Worm (Caenorhabditis elegans) whole organism, young adult: ENCODE data around the gene H21P03.10.

Experiments
- B0019.2 ChIP-seq: fragments of 200-800 bp; sonication (Bioruptor generic); conservative IDR thresholded peaks from 2 replicates; pipeline ENCODE4 v1.3.6; 2022; ENCODE audit warnings: missing genetic modification reagents, missing genetic modification characterization, missing compliant biosample characterization
- B0336.3 ChIP-seq: fragments of 200-800 bp; sonication (Bioruptor generic); IDR thresholded peaks from 2 replicates; pipeline ENCODE4 v1.3.6; 2022; ENCODE audit warnings: missing genetic modification characterization, missing compliant biosample characterization
- F55B11.4 ChIP-seq: sonication (generic microtip); optimal IDR thresholded peaks from 2 replicates; lab custom pipeline; 2016; ENCODE audit warnings: missing compliant biosample characterization, missing genetic modification characterization, borderline replicate concordance; ENCODE audit not compliant: insufficient read depth
- Y56A3A.18 ChIP-seq: fragments of 200-800 bp; sonication (Bioruptor generic); IDR thresholded peaks from 2 replicates; pipeline ENCODE4 v1.3.6; 2022; ENCODE audit warnings: missing genetic modification reagents, missing genetic modification characterization, missing compliant biosample characterization
- cebp-1 ChIP-seq, 2 experiments: fragments of 200-800 bp in 1 of 2; sonication (Bioruptor generic) in 1 of 2; sonication (generic microtip) in 1 of 2; IDR thresholded peaks in 1 of 2; optimal IDR thresholded peaks in 1 of 2; 2 replicates each; pipeline versions ENCODE4 v1.3.6 to Lab custom; 2017 to 2022; ENCODE audit warnings: missing compliant biosample characterization in 2 of 2, missing genetic modification characterization in 2 of 2, mild to moderate bottlenecking in 1 of 2, missing genetic modification reagents in 1 of 2, moderate library complexity in 1 of 2
- die-1 ChIP-seq: sonication (generic microtip); optimal IDR thresholded peaks from 2 replicates; lab custom pipeline; 2016; ENCODE audit warnings: missing genotype, mild to moderate bottlenecking, missing genetic modification characterization, missing compliant biosample characterization
- dox-1 ChIP-seq: fragments of 200-800 bp; sonication (Bioruptor generic); IDR thresholded peaks from 2 replicates; pipeline ENCODE4 v1.3.6; 2022; ENCODE audit warnings: missing genetic modification reagents, missing genetic modification characterization, missing compliant biosample characterization
- hlh-12 ChIP-seq: sonication (generic microtip); optimal IDR thresholded peaks from 2 replicates; lab custom pipeline; 2016; ENCODE audit warnings: missing genetic modification characterization, missing compliant biosample characterization
- hlh-26 ChIP-seq: fragments of 200-800 bp; sonication (Bioruptor generic); conservative IDR thresholded peaks from 2 replicates; pipeline ENCODE4 v1.3.6; 2022; ENCODE audit warnings: missing genetic modification reagents, missing genetic modification characterization, missing compliant biosample characterization
- mcd-1 ChIP-seq: fragments of 200-800 bp; sonication (Bioruptor generic); IDR thresholded peaks from 2 replicates; pipeline ENCODE4 v1.3.6; 2022; ENCODE audit warnings: missing genetic modification reagents, missing genetic modification characterization, missing compliant biosample characterization
- nhr-120 ChIP-seq: fragments of 200-800 bp; sonication (Bioruptor generic); IDR thresholded peaks from 2 replicates; pipeline ENCODE4 v1.3.6; 2022; ENCODE audit warnings: missing genetic modification characterization, missing compliant biosample characterization
- nhr-27 ChIP-seq: fragments of 200-800 bp; sonication (Bioruptor generic); optimal IDR thresholded peaks from 2 replicates; lab custom pipeline; 2018; ENCODE audit warnings: mild to moderate bottlenecking, missing genetic modification characterization, moderate library complexity, missing compliant biosample characterization
- sdz-38 ChIP-seq: sonication (generic microtip); optimal IDR thresholded peaks from 2 replicates; lab custom pipeline; 2016; ENCODE audit warnings: missing genotype, missing genetic modification characterization, missing compliant biosample characterization
- unc-130 ChIP-seq: sonication (generic microtip); optimal IDR thresholded peaks from 2 replicates; lab custom pipeline; 2016; ENCODE audit warnings: missing genetic modification reagents, missing genetic modification characterization, missing compliant biosample characterization
- ztf-28 ChIP-seq: fragments of 200-800 bp; sonication (Bioruptor generic); IDR thresholded peaks from 2 replicates; pipeline ENCODE4 v1.3.6; 2022; ENCODE audit warnings: missing genetic modification reagents, missing genetic modification characterization, missing compliant biosample characterization

Gene H21P03.10

ce11 chrIV:11549694-11550093 lies 49.2 kb downstream of the H21P03.10 start (continued):
- no peak for TF ChIP-seq cebp-1 (GFP tag; IDR thresholded peaks at IDR 0.05; lab: Robert Waterston, UW)
- TF ChIP-seq cebp-1 (tag; optimal IDR thresholded peaks at IDR 0.05; lab: Kevin White, UChicago): no peak
- TF ChIP-seq hlh-26 (GFP tag; lab: Robert Waterston, UW): no peak
- TF ChIP-seq B0336.3: no peak
- TF ChIP-seq nhr-120 (GFP tag; lab: Robert Waterston, UW): no peak
- TF ChIP-seq die-1 (tag; lab: Kevin White, UChicago): peak; percentile 86
- TF ChIP-seq sdz-38 (tag; lab: Kevin White, UChicago): no peak
- peak; percentile 52 for TF ChIP-seq unc-130
- TF ChIP-seq dox-1 (GFP tag; lab: Robert Waterston, UW): no peak; the same call in 1 of the 2 replicates
- no peak for TF ChIP-seq F55B11.4 (tag; lab: Kevin White, UChicago)
- TF ChIP-seq Y56A3A.18 (GFP tag; lab: Robert Waterston, UW): no peak; the same call in 1 of the 2 replicates
- no peak; the same call in 1 of the 2 replicates for TF ChIP-seq B0019.2 (GFP tag; lab: Robert Waterston, UW)
- TF ChIP-seq nhr-27 (tag; lab: Kevin White, UChicago): no peak
- peak; percentile 31 for TF ChIP-seq hlh-12
- TF ChIP-seq mcd-1 (GFP tag; lab: Robert Waterston, UW): no peak; the same call in 1 of the 2 replicates
- no peak; the same call in 1 of the 2 replicates for TF ChIP-seq ztf-28 (GFP tag; lab: Robert Waterston, UW)
